Worm (Caenorhabditis elegans) whole organism, L1 larva: ENCODE results near the gene ZK632.11.

Experiments
- C04F5.9 ChIP-seq: sonication (generic microtip); optimal IDR thresholded peaks from 2 replicates; lab custom pipeline; 2016; ENCODE audit warnings: missing genetic modification characterization, missing compliant biosample characterization
- C34B4.2 ChIP-seq: sonication (generic microtip); optimal IDR thresholded peaks from 2 replicates; lab custom pipeline; 2017; ENCODE audit warnings: mild to moderate bottlenecking, missing genetic modification characterization, missing compliant biosample characterization
- Y116A8C.19 ChIP-seq: sonication (generic microtip); optimal IDR thresholded peaks from 2 replicates; lab custom pipeline; 2016; ENCODE audit warnings: missing compliant biosample characterization, missing genetic modification characterization, borderline replicate concordance
- aha-1 ChIP-seq: fragments of 150-350 bp; optimal IDR thresholded peaks from 2 replicates; lab custom pipeline; 2014; ENCODE audit warnings: missing biosample characterization, missing genetic modification characterization
- aly-2 ChIP-seq: fragments of 150-350 bp; optimal IDR thresholded peaks from 2 replicates; lab custom pipeline; 2014; ENCODE audit warnings: missing biosample characterization, missing genetic modification characterization
- ama-1 ChIP-seq: fragments of 150-350 bp; optimal IDR thresholded peaks from 2 replicates; lab custom pipeline; 2014
- ceh-63 ChIP-seq: fragments of 200-800 bp; sonication (Bioruptor generic); optimal IDR thresholded peaks from 2 replicates; lab custom pipeline; 2018; ENCODE audit warnings: mild to moderate bottlenecking, missing genetic modification characterization, missing compliant biosample characterization
- ceh-8 ChIP-seq: fragments of 200-800 bp; sonication (Bioruptor generic); optimal IDR thresholded peaks from 2 replicates; lab custom pipeline; 2018; ENCODE audit warnings: mild to moderate bottlenecking, missing genetic modification characterization, moderate library complexity, missing compliant biosample characterization
- ceh-82 ChIP-seq, 3 experiments: fragments of 150-350 bp in 1 of 3; sonication (generic microtip) in 2 of 3; optimal IDR thresholded peaks; 2 replicates each; lab custom pipeline; 2014 to 2017; ENCODE audit warnings: missing biosample characterization in 3 of 3, missing genetic modification characterization in 3 of 3
- ces-1 ChIP-seq: fragments of 150-350 bp; optimal IDR thresholded peaks from 2 replicates; lab custom pipeline; 2014; ENCODE audit warnings: missing biosample characterization, missing genetic modification reagents, missing genetic modification characterization
- dpl-1 ChIP-seq, 3 experiments: fragments of 150-350 bp in 2 of 3; sonication (generic microtip) in 1 of 3; optimal IDR thresholded peaks; 2 replicates each; lab custom pipeline; 2014 to 2017; ENCODE audit warnings: missing biosample characterization in 3 of 3, missing genetic modification characterization in 3 of 3, missing genetic modification reagents in 3 of 3
- dsc-1 ChIP-seq: sonication (generic microtip); optimal IDR thresholded peaks from 2 replicates; lab custom pipeline; 2016; ENCODE audit warnings: mild to moderate bottlenecking, missing genetic modification characterization, missing compliant biosample characterization
- efl-1 ChIP-seq, 4 experiments: fragments of 150-350 bp; optimal IDR thresholded peaks in 3 of 4; peaks in 1 of 4; 1 replicate in 1 of 4; 2 replicates in 3 of 4; lab custom pipeline; 2014; ENCODE audit warnings: missing biosample characterization in 2 of 4, missing genetic modification characterization in 2 of 4, missing genetic modification reagents in 2 of 4
- egl-13 ChIP-seq: sonication (generic microtip); optimal IDR thresholded peaks from 2 replicates; lab custom pipeline; 2016; ENCODE audit warnings: missing genotype, missing genetic modification reagents, missing genetic modification characterization, missing compliant biosample characterization
- egl-27 ChIP-seq, 2 experiments: fragments of 150-350 bp in 1 of 2; sonication (generic microtip); optimal IDR thresholded peaks; 3 replicates each; lab custom pipeline; 2017 to 2018; ENCODE audit warnings: missing biosample characterization in 2 of 2, missing genetic modification characterization in 2 of 2, missing genetic modification reagents in 2 of 2
- elt-3 ChIP-seq, 6 experiments: fragments of 150-350 bp in 1 of 6; sonication (generic microtip); optimal IDR thresholded peaks; 2 replicates each; lab custom pipeline; 2017 to 2018; ENCODE audit warnings: missing biosample characterization in 6 of 6, missing genetic modification characterization in 6 of 6, inconsistent platforms in 1 of 6
- ets-5 ChIP-seq: fragments of 200-800 bp; sonication (Bioruptor generic); IDR thresholded peaks from 2 replicates; pipeline ENCODE4 v1.3.6; 2022; ENCODE audit warnings: missing genetic modification characterization, missing compliant biosample characterization
- fkh-10 ChIP-seq: sonication (generic microtip); optimal IDR thresholded peaks from 2 replicates; lab custom pipeline; 2017; ENCODE audit warnings: missing biosample characterization, missing genetic modification reagents, missing genetic modification characterization
- fkh-4 ChIP-seq: sonication (generic microtip); optimal IDR thresholded peaks from 2 replicates; lab custom pipeline; 2016; ENCODE audit warnings: missing compliant biosample characterization, missing genetic modification characterization, borderline replicate concordance
- grh-1 ChIP-seq: fragments of 200-800 bp; sonication (Bioruptor generic); IDR thresholded peaks from 2 replicates; pipeline ENCODE4 v1.3.6; 2022; ENCODE audit warnings: missing genetic modification reagents, missing genetic modification characterization, missing compliant biosample characterization
- hlh-17 ChIP-seq: fragments of 200-800 bp; sonication (Bioruptor generic); optimal IDR thresholded peaks from 2 replicates; lab custom pipeline; 2018; ENCODE audit warnings: missing genetic modification characterization, mild to moderate bottlenecking, missing compliant biosample characterization, moderate library complexity, borderline replicate concordance
- hlh-4 ChIP-seq: sonication (generic microtip); optimal IDR thresholded peaks from 2 replicates; lab custom pipeline; 2016; ENCODE audit warnings: mild to moderate bottlenecking, missing genetic modification characterization, missing compliant biosample characterization
- irx-1 ChIP-seq: sonication (generic microtip); optimal IDR thresholded peaks from 2 replicates; lab custom pipeline; 2016; ENCODE audit warnings: missing genetic modification characterization, missing compliant biosample characterization
- isw-1 ChIP-seq: fragments of 200-800 bp; sonication (Bioruptor generic); IDR thresholded peaks from 2 replicates; pipeline ENCODE4 v1.3.6; 2022; ENCODE audit warnings: missing genetic modification characterization, missing compliant biosample characterization
- lin-13 ChIP-seq: fragments of 150-350 bp; optimal IDR thresholded peaks from 2 replicates; lab custom pipeline; 2014; ENCODE audit warnings: missing biosample characterization, missing genetic modification reagents, missing genetic modification characterization
- lin-35 ChIP-seq, 2 experiments: fragments of 150-350 bp; optimal IDR thresholded peaks; 2 replicates each; lab custom pipeline; 2014; ENCODE audit warnings: missing biosample characterization in 2 of 2, missing genetic modification characterization in 2 of 2, missing genetic modification reagents in 2 of 2
- lin-39 ChIP-seq: fragments of 150-350 bp; optimal IDR thresholded peaks from 2 replicates; lab custom pipeline; 2014; ENCODE audit warnings: missing biosample characterization, missing genetic modification reagents, missing genetic modification characterization
- lsy-2 ChIP-seq, 2 experiments: fragments of 150-350 bp; optimal IDR thresholded peaks; 2 replicates each; lab custom pipeline; 2014; ENCODE audit warnings: missing biosample characterization in 2 of 2, missing genetic modification characterization in 2 of 2
- mdl-1 ChIP-seq, 2 experiments: fragments of 150-350 bp; optimal IDR thresholded peaks; 2 replicates each; lab custom pipeline; 2014 to 2017; ENCODE audit warnings: missing biosample characterization in 2 of 2, missing genetic modification characterization in 2 of 2, inconsistent platforms in 1 of 2
- mef-2 ChIP-seq: fragments of 150-350 bp; optimal IDR thresholded peaks from 2 replicates; lab custom pipeline; 2014; ENCODE audit warnings: missing biosample characterization, missing genetic modification characterization
- nhr-12 ChIP-seq: sonication (generic microtip); optimal IDR thresholded peaks from 2 replicates; lab custom pipeline; 2017; ENCODE audit warnings: missing biosample characterization, missing genetic modification characterization
- nhr-71 ChIP-seq: sonication (generic microtip); optimal IDR thresholded peaks from 2 replicates; lab custom pipeline; 2016; ENCODE audit warnings: mild to moderate bottlenecking, missing genetic modification characterization, moderate library complexity, missing compliant biosample characterization
- nhr-77 ChIP-seq: fragments of 150-350 bp; optimal IDR thresholded peaks from 2 replicates; lab custom pipeline; 2014; ENCODE audit warnings: missing biosample characterization, missing genetic modification characterization
- nhr-84 ChIP-seq: sonication (generic microtip); optimal IDR thresholded peaks from 2 replicates; lab custom pipeline; 2017; ENCODE audit warnings: missing biosample characterization, missing genetic modification characterization
- nhr-85 ChIP-seq: sonication (generic microtip); peaks from one replicate; lab custom pipeline; 2016; ENCODE audit warnings: missing genetic modification characterization, inconsistent platforms, missing compliant biosample characterization
- pag-3 ChIP-seq: sonication (generic microtip); optimal IDR thresholded peaks from 2 replicates; lab custom pipeline; 2017; ENCODE audit warnings: missing genetic modification characterization, mild to moderate bottlenecking, missing compliant biosample characterization, antibody characterized with exemption, borderline replicate concordance; ENCODE audit not compliant: insufficient read depth
- snpc-4 ChIP-seq: fragments of 150-350 bp; optimal IDR thresholded peaks from 2 replicates; lab custom pipeline; 2014; ENCODE audit warnings: missing biosample characterization, missing genetic modification characterization
- sox-4 ChIP-seq: sonication (generic microtip); optimal IDR thresholded peaks from 2 replicates; lab custom pipeline; 2016; ENCODE audit warnings: missing genetic modification characterization, missing compliant biosample characterization
- sptf-1 ChIP-seq: fragments of 150-350 bp; optimal IDR thresholded peaks from 2 replicates; lab custom pipeline; 2014; ENCODE audit warnings: missing biosample characterization, missing genetic modification characterization
- sup-37 ChIP-seq: fragments of 200-800 bp; sonication (Bioruptor generic); optimal IDR thresholded peaks from 2 replicates; lab custom pipeline; 2018; ENCODE audit warnings: mild to moderate bottlenecking, missing genetic modification characterization, missing compliant biosample characterization
- swsn-7 ChIP-seq: sonication (generic microtip); optimal IDR thresholded peaks from 2 replicates; lab custom pipeline; 2016; ENCODE audit warnings: missing genetic modification characterization, missing compliant biosample characterization
- tbx-2 ChIP-seq: sonication (generic microtip); optimal IDR thresholded peaks from 2 replicates; lab custom pipeline; 2016; ENCODE audit warnings: missing genetic modification characterization, missing compliant biosample characterization
- tlp-1 ChIP-seq: fragments of 150-350 bp; optimal IDR thresholded peaks from 2 replicates; lab custom pipeline; 2014; ENCODE audit warnings: missing biosample characterization, missing genetic modification characterization
- unc-30 ChIP-seq: sonication (generic microtip); optimal IDR thresholded peaks from 2 replicates; lab custom pipeline; 2017; ENCODE audit warnings: missing biosample characterization, missing genetic modification characterization
- unc-62 ChIP-seq: fragments of 150-350 bp; optimal IDR thresholded peaks from 2 replicates; lab custom pipeline; 2014; ENCODE audit warnings: missing biosample characterization, missing genetic modification reagents, missing genetic modification characterization
- unc-98 ChIP-seq: fragments of 200-800 bp; sonication (Bioruptor generic); IDR thresholded peaks from 2 replicates; pipeline ENCODE4 v1.3.6; 2022; ENCODE audit warnings: missing genetic modification characterization, missing compliant biosample characterization
- vab-15 ChIP-seq: sonication (generic microtip); optimal IDR thresholded peaks from 2 replicates; lab custom pipeline; 2017; ENCODE audit warnings: missing genotype, mild to moderate bottlenecking, missing genetic modification characterization, missing compliant biosample characterization
- xbp-1 ChIP-seq: sonication (generic microtip); optimal IDR thresholded peaks from 2 replicates; lab custom pipeline; 2016; ENCODE audit warnings: missing genetic modification characterization, missing compliant biosample characterization

Gene ZK632.11

DNA sequence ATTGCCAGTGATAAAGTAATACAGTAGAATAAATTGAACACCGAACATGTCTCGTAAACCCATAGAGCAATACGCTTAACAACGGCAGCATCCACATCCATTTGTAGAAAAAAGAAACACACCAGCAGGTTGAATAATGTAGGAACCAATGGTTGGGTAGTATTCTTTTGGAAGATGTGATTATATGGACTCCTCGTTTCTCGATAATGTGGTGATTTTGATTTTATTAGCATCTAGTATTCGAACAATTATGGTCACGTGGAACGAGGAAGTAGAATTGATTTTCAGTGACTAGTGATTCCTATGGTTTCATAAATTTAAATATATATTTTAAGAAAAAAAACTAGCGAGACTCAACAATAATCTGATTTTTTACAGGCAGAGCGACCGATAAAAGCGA is 31.3 kb upstream of the ZK632.11 start, which contains the start of gene srxa-10:
TSS of gene srxa-10 (minus strand) at position 101 of the 400 bp plus-strand sequence.
- no peak for TF ChIP-seq nhr-84
- no peak for TF ChIP-seq irx-1
- no peak for TF ChIP-seq fkh-10
- no peak for TF ChIP-seq hlh-4
- no peak for TF ChIP-seq sox-4 (tag; lab: Kevin White, UChicago)
- no peak for TF ChIP-seq grh-1 (GFP tag; lab: Robert Waterston, UW)
- TF ChIP-seq nhr-77 (tag; lab: Kevin White, UChicago), result no peak
- no peak for TF ChIP-seq tlp-1 (tag; lab: Kevin White, UChicago)
- no peak for TF ChIP-seq tbx-2 (tag; lab: Kevin White, UChicago)
- no peak for TF ChIP-seq ces-1
- TF ChIP-seq snpc-4 (tag; lab: Kevin White, UChicago), result no peak
- no peak for TF ChIP-seq dpl-1 (GFP tag; optimal IDR thresholded peaks at IDR 0.05; lab: Kevin White, UChicago)
- TF ChIP-seq unc-30 (tag; lab: Kevin White, UChicago), result no peak
- no peak for TF ChIP-seq mdl-1 (tag; optimal IDR thresholded peaks at IDR 0.05; lab: Kevin White, UChicago)
- TF ChIP-seq isw-1 (GFP tag; lab: Robert Waterston, UW), result no peak
- no peak for TF ChIP-seq nhr-85 (tag; lab: Kevin White, UChicago)

DNA sequence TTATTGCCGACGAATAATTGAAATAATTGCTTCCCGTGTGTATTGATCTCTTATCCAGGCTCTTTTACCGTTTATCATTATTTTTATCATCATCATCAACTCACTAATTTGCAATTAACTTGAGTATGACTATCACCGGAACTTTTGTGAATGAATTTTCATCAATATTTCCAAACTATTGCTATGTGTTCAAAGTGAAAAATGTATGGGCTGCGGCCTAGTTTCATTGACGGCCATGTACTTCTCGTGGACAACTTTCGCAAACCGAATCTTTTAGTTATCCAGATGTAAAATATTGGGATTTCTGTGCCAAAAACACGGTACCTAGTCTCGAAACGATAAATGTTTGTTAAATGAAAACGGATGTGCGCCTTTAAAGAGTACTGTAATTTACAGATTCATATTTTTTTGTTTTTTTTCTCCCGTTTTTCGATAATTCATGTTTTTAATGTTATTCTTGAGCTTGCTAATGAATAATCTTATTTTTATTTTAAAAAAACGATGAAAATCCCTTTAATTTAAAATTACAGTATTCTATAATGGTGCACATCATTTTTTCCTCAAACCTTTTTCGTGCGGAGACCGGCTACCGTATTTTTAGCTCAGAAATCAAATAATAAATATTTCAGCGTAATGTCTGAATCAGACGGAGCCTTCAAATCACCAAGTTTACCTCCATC is 29.1 kb upstream of the ZK632.11 start, which contains the start of gene ZK632.2:
TSS of gene ZK632.2 (plus strand) at position 630 of the 680 bp plus-strand sequence.
- TF ChIP-seq C34B4.2 (tag; lab: Kevin White, UChicago) (no peak), ceh-8 (GFP tag; lab: Kevin White, UChicago) (no peak), dsc-1 (tag; lab: Kevin White, UChicago) (no peak), ceh-82 (tag; optimal IDR thresholded peaks at IDR 0.05; lab: Kevin White, UChicago) (no peak), lin-35 (GFP tag; optimal IDR thresholded peaks at IDR 0.05; lab: Kevin White, UChicago) (peak in 1 of 2 experiments; percentile 32), pag-3 (no peak), aly-2 (tag; lab: Kevin White, UChicago) (peak; percentile 32), unc-62 (GFP tag; lab: Kevin White, UChicago) (no peak), sptf-1 (tag; lab: Kevin White, UChicago) (no peak), xbp-1 (tag; lab: Kevin White, UChicago) (no peak), nhr-12 (tag; lab: Kevin White, UChicago) (no peak), ama-1 (no peak), fkh-4 (tag; lab: Kevin White, UChicago) (peak; percentile 21), hlh-17 (GFP tag; lab: Kevin White, UChicago) (no peak), unc-30 (tag; lab: Kevin White, UChicago) (no peak), lin-13 (GFP tag; lab: Kevin White, UChicago) (no peak), lsy-2 (tag; optimal IDR thresholded peaks at IDR 0.05; lab: Kevin White, UChicago) (peak in 1 of 2 experiments; percentile 27), hlh-4 (no peak), sup-37 (no peak), Y116A8C.19 (no peak), snpc-4 (tag; lab: Kevin White, UChicago) (no peak), elt-3 (tag; optimal IDR thresholded peaks at IDR 0.05; lab: Kevin White, UChicago) (no peak), grh-1 (GFP tag; lab: Robert Waterston, UW) (no peak), unc-98 (GFP tag; lab: Robert Waterston, UW) (no peak), egl-27 (tag; optimal IDR thresholded peaks at IDR 0.05; lab: Kevin White, UChicago) (no peak), vab-15 (tag; lab: Kevin White, UChicago) (no peak), nhr-71 (tag; lab: Kevin White, UChicago) (peak; percentile 20), egl-13 (tag; lab: Kevin White, UChicago) (no peak), efl-1 (optimal IDR thresholded peaks at IDR 0.05; lab: Kevin White, UChicago) (peak; percentile 1 to 27), efl-1 (GFP tag; optimal IDR thresholded peaks at IDR 0.05 in 1 of 2; lab: Kevin White, UChicago) (peak in 1 of 2 experiments; percentile 22), tbx-2 (tag; lab: Kevin White, UChicago) (no peak), aha-1 (tag; lab: Kevin White, UChicago) (no peak), ceh-63 (GFP tag; lab: Kevin White, UChicago) (no peak), swsn-7 (tag; lab: Kevin White, UChicago) (no peak), nhr-84 (no peak), ets-5 (no peak), lin-39 (tag; lab: Kevin White, UChicago) (no peak), nhr-77 (tag; lab: Kevin White, UChicago) (no peak), mef-2 (tag; lab: Kevin White, UChicago) (no peak), ces-1 (no peak), mdl-1 (tag; optimal IDR thresholded peaks at IDR 0.05; lab: Kevin White, UChicago) (peak in 1 of 2 experiments; percentile 12), C04F5.9 (tag; lab: Kevin White, UChicago) (no peak), fkh-10 (no peak)
